Fruit fly (Drosophila melanogaster) whole organism, prepupa: ENCODE results near the gene bam.

Experiments used
- Blimp-1 ChIP-seq: fragments of 200-800 bp; sonication (Bioruptor generic); optimal IDR thresholded peaks from 3 replicates; lab custom pipeline; 2017; ENCODE audit warnings: missing biosample characterization, missing genetic modification characterization, mild to moderate bottlenecking, moderate library complexity, missing genetic modification reagents
- CG10631 ChIP-seq: fragments of 200-800 bp; sonication (Bioruptor generic); optimal IDR thresholded peaks from 2 replicates; lab custom pipeline; 2016; ENCODE audit warnings: missing biosample characterization, missing genetic modification characterization
- CG11294 ChIP-seq: fragments of 200-800 bp; sonication (Bioruptor generic); IDR thresholded peaks from 2 replicates; pipeline ENCODE4 v1.3.6; 2022; ENCODE audit warnings: missing biosample characterization, missing genetic modification characterization
- CG11902 ChIP-seq: fragments of 200-800 bp; sonication (Bioruptor generic); optimal IDR thresholded peaks from 3 replicates; lab custom pipeline; 2016; ENCODE audit warnings: missing biosample characterization, missing genetic modification characterization
- CG15336 ChIP-seq: fragments of 200-800 bp; sonication (Bioruptor generic); IDR thresholded peaks from 2 replicates; pipeline ENCODE4 v1.3.6; 2022; ENCODE audit warnings: missing biosample characterization, missing genetic modification characterization
- CG1621 ChIP-seq: fragments of 200-800 bp; sonication (Bioruptor generic); optimal IDR thresholded peaks from 3 replicates; lab custom pipeline; 2018; ENCODE audit warnings: missing biosample characterization, mild to moderate bottlenecking, missing genetic modification characterization
- CG16779 ChIP-seq: fragments of 200-800 bp; sonication (Bioruptor generic); optimal IDR thresholded peaks from 3 replicates; lab custom pipeline; 2017; ENCODE audit warnings: missing biosample characterization, mild to moderate bottlenecking, missing genetic modification characterization
- CG31627 ChIP-seq: fragments of 200-800 bp; sonication (Bioruptor generic); optimal IDR thresholded peaks from 3 replicates; lab custom pipeline; 2016; ENCODE audit warnings: missing biosample characterization, missing genetic modification characterization
- CG32006 ChIP-seq: fragments of 200-800 bp; sonication (Bioruptor generic); optimal IDR thresholded peaks from 3 replicates; lab custom pipeline; 2017; ENCODE audit warnings: missing biosample characterization, mild to moderate bottlenecking, missing genetic modification characterization
- CG34406 ChIP-seq: fragments of 200-800 bp; sonication (Bioruptor generic); optimal IDR thresholded peaks from 3 replicates; lab custom pipeline; 2016; ENCODE audit warnings: missing biosample characterization, missing genetic modification characterization
- CG3919 ChIP-seq: fragments of 200-800 bp; sonication (Bioruptor generic); optimal IDR thresholded peaks from 3 replicates; lab custom pipeline; 2016; ENCODE audit warnings: missing biosample characterization, missing genetic modification characterization
- CG6163 ChIP-seq: fragments of 200-800 bp; sonication (Bioruptor generic); IDR thresholded peaks from 3 replicates; pipeline ENCODE4 v1.3.6; 2022; ENCODE audit warnings: missing biosample characterization, missing genetic modification characterization
- CG6276 ChIP-seq: fragments of 200-800 bp; sonication (Bioruptor generic); optimal IDR thresholded peaks from 2 replicates; lab custom pipeline; 2017; ENCODE audit warnings: missing biosample characterization, mild to moderate bottlenecking, missing genetic modification characterization
- CG6792 ChIP-seq: fragments of 200-800 bp; sonication (Bioruptor generic); optimal IDR thresholded peaks from 3 replicates; lab custom pipeline; 2016; ENCODE audit warnings: missing biosample characterization, missing genetic modification characterization
- CG6808 ChIP-seq: fragments of 200-800 bp; sonication (Bioruptor generic); optimal IDR thresholded peaks from 3 replicates; lab custom pipeline; 2017; ENCODE audit warnings: missing biosample characterization, missing genetic modification characterization, mild to moderate bottlenecking, moderate library complexity, missing genetic modification reagents
- CG6854 ChIP-seq: fragments of 200-800 bp; sonication (Bioruptor generic); optimal IDR thresholded peaks from 2 replicates; lab custom pipeline; 2017; ENCODE audit warnings: missing biosample characterization, mild to moderate bottlenecking, missing genetic modification characterization
- CG8119 ChIP-seq: fragments of 200-800 bp; sonication (Bioruptor generic); IDR thresholded peaks from 3 replicates; pipeline ENCODE4 v1.3.6; 2022; ENCODE audit warnings: missing biosample characterization, missing genetic modification characterization
- CG8319 ChIP-seq: fragments of 200-800 bp; sonication (Bioruptor generic); optimal IDR thresholded peaks from 3 replicates; lab custom pipeline; 2016; ENCODE audit warnings: missing biosample characterization, missing genetic modification characterization
- CG8632 ChIP-seq: fragments of 200-800 bp; sonication (Bioruptor generic); optimal IDR thresholded peaks from 3 replicates; lab custom pipeline; 2016; ENCODE audit warnings: missing biosample characterization, missing genetic modification characterization
- CG9139 ChIP-seq: fragments of 200-800 bp; sonication (Bioruptor generic); optimal IDR thresholded peaks from 3 replicates; lab custom pipeline; 2017; ENCODE audit warnings: missing biosample characterization, mild to moderate bottlenecking, missing genetic modification characterization
- Eip75B ChIP-seq: fragments of 200-800 bp; sonication (Bioruptor generic); optimal IDR thresholded peaks from 3 replicates; lab custom pipeline; 2016; ENCODE audit warnings: missing biosample characterization, missing genetic modification characterization
- Eip78C ChIP-seq: fragments of 200-800 bp; sonication (Bioruptor generic); peaks from one replicate; lab custom pipeline; 2016; ENCODE audit warnings: missing biosample characterization, missing genetic modification characterization
- Eip93F ChIP-seq: fragments of 200-800 bp; sonication (Bioruptor generic); optimal IDR thresholded peaks from 2 replicates; lab custom pipeline; 2016; ENCODE audit warnings: missing biosample characterization, mild to moderate bottlenecking, missing genetic modification characterization
- Gug ChIP-seq: fragments of 200-800 bp; sonication (Bioruptor generic); IDR thresholded peaks from 2 replicates; pipeline ENCODE4 v1.3.6; 2022; ENCODE audit warnings: missing biosample characterization, missing genetic modification characterization
- Hr38 ChIP-seq: sonication (Bioruptor generic); optimal IDR thresholded peaks from 2 replicates; lab custom pipeline; 2016; ENCODE audit warnings: missing biosample characterization, missing genetic modification characterization
- Hr4 ChIP-seq: fragments of 200-800 bp; sonication (Bioruptor generic); optimal IDR thresholded peaks from 3 replicates; lab custom pipeline; 2016; ENCODE audit warnings: missing biosample characterization, missing genetic modification characterization
- Met ChIP-seq: fragments of 200-800 bp; sonication (Bioruptor generic); optimal IDR thresholded peaks from 3 replicates; lab custom pipeline; 2016; ENCODE audit warnings: missing biosample characterization, missing genetic modification characterization
- OdsH ChIP-seq: fragments of 200-800 bp; sonication (Bioruptor generic); optimal IDR thresholded peaks from 3 replicates; lab custom pipeline; 2016; ENCODE audit warnings: missing biosample characterization, missing genetic modification characterization
- Smox ChIP-seq: fragments of 200-800 bp; sonication (Bioruptor generic); optimal IDR thresholded peaks from 3 replicates; lab custom pipeline; 2016; ENCODE audit warnings: missing biosample characterization, missing genetic modification characterization
- Sox102F ChIP-seq: fragments of 200-800 bp; sonication (Bioruptor generic); optimal IDR thresholded peaks from 2 replicates; lab custom pipeline; 2016; ENCODE audit warnings: missing biosample characterization, mild to moderate bottlenecking, missing genetic modification characterization
- Sox14 ChIP-seq: fragments of 200-800 bp; sonication (Bioruptor generic); optimal IDR thresholded peaks from 3 replicates; lab custom pipeline; 2016; ENCODE audit warnings: missing biosample characterization, missing genetic modification characterization
- achi ChIP-seq: fragments of 200-800 bp; sonication (Bioruptor generic); optimal IDR thresholded peaks from 3 replicates; lab custom pipeline; 2016; ENCODE audit warnings: missing biosample characterization, missing genetic modification characterization
- dac ChIP-seq: fragments of 200-800 bp; sonication (Bioruptor generic); optimal IDR thresholded peaks from 2 replicates; lab custom pipeline; 2017; ENCODE audit warnings: missing biosample characterization, mild to moderate bottlenecking, missing genetic modification characterization
- dsx ChIP-seq: fragments of 200-800 bp; optimal IDR thresholded peaks from 3 replicates; lab custom pipeline; 2019; ENCODE audit warnings: missing biosample characterization, mild to moderate bottlenecking, missing genetic modification characterization, moderate library complexity; ENCODE audit not compliant: poor library complexity, severe bottlenecking
- eg ChIP-seq: fragments of 200-800 bp; sonication (Bioruptor generic); IDR thresholded peaks from 3 replicates; pipeline ENCODE4 v1.3.6; 2022; ENCODE audit warnings: missing biosample characterization, missing genetic modification characterization
- esn ChIP-seq: fragments of 200-800 bp; sonication (Bioruptor generic); optimal IDR thresholded peaks from 2 replicates; lab custom pipeline; 2016; ENCODE audit warnings: missing biosample characterization, mild to moderate bottlenecking, missing genetic modification characterization, moderate library complexity
- fd59A ChIP-seq: fragments of 200-800 bp; sonication (Bioruptor generic); optimal IDR thresholded peaks from 2 replicates; lab custom pipeline; 2017; ENCODE audit warnings: missing biosample characterization, mild to moderate bottlenecking, missing genetic modification characterization, missing genetic modification reagents
- fd85E ChIP-seq: fragments of 200-800 bp; sonication (Bioruptor generic); optimal IDR thresholded peaks from 3 replicates; lab custom pipeline; 2016; ENCODE audit warnings: missing biosample characterization, missing genetic modification characterization
- fkh ChIP-seq: fragments of 200-800 bp; sonication (Bioruptor generic); optimal IDR thresholded peaks from 3 replicates; lab custom pipeline; 2017; ENCODE audit warnings: missing biosample characterization, mild to moderate bottlenecking, missing genetic modification characterization, moderate library complexity
- lz ChIP-seq: fragments of 200-800 bp; sonication (Bioruptor generic); optimal IDR thresholded peaks from 3 replicates; lab custom pipeline; 2016; ENCODE audit warnings: missing biosample characterization, missing genetic modification characterization
- net ChIP-seq: fragments of 200-800 bp; sonication (Bioruptor generic); optimal IDR thresholded peaks from 3 replicates; lab custom pipeline; 2016; ENCODE audit warnings: missing biosample characterization, missing genetic modification characterization
- salr ChIP-seq, 2 experiments: fragments of 200-800 bp; sonication (Bioruptor generic); optimal IDR thresholded peaks; 3 replicates each; lab custom pipeline; 2016 to 2018; ENCODE audit warnings: missing biosample characterization in 2 of 2, missing genetic modification characterization in 2 of 2, mild to moderate bottlenecking in 1 of 2
- ss ChIP-seq, 2 experiments: fragments of 200-800 bp; sonication (Bioruptor generic); optimal IDR thresholded peaks; 2 replicates in 1 of 2; 3 replicates in 1 of 2; lab custom pipeline; 2017 to 2018; ENCODE audit warnings: mild to moderate bottlenecking in 2 of 2, missing biosample characterization in 2 of 2, missing genetic modification characterization in 2 of 2, moderate library complexity in 1 of 2
- svp ChIP-seq: fragments of 200-800 bp; sonication (Bioruptor generic); peaks from one replicate; lab custom pipeline; 2016; ENCODE audit warnings: missing biosample characterization, missing genetic modification characterization
- topi ChIP-seq: fragments of 200-800 bp; sonication (Bioruptor generic); optimal IDR thresholded peaks from 3 replicates; lab custom pipeline; 2016; ENCODE audit warnings: missing biosample characterization, missing genetic modification characterization
- vri ChIP-seq: fragments of 200-800 bp; sonication (Bioruptor generic); optimal IDR thresholded peaks from 3 replicates; lab custom pipeline; 2016; ENCODE audit warnings: missing biosample characterization, mild to moderate bottlenecking, missing genetic modification characterization

Gene bam

DNA sequence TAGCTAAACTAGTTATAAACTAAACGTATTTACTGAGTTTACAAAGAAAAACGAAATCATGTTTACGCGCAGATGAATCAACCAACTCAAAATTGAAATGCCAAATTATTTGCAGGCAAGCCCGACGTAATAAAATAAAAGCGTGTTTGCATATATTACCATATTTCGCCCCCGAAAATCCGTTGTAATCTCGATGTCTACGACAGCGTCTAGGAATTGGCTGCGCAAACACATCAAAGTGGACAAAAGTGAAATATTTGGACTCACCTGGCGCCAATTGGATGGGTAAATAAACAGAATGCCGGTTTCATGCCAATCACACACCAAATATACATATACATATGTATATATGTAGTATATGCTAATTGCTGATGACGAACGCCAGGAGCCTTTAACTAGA lies 8.8 kb downstream of the bam start:
- TF ChIP-seq lz, result no peak
- TF ChIP-seq Eip78C, result peak; percentile 16
- TF ChIP-seq fkh, result peak; percentile 56

DNA sequence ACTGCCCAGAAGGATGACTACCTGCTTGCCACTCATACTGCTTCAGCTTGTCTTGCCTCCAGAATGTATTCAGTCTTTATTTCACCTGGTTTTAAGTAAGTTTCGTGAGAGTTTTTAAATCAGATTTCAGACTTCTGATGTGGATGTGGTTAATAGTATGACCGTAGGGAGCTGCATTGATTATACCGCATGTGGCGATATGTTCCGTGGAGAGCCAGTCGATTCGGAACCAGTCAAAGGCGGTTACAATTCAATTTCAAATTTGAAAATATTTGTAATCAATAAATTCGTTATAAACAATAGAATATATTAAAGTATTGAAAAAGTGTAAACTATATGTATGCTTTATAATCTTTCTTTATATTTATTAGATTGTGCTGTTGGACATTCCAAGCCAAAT lies 9.5 kb downstream of the bam start, which contains the start of gene Sil1:
TSS of gene Sil1 (minus strand) at position 168 of the 400 bp plus-strand sequence.
- TF ChIP-seq svp (no peak), CG1621 (tag; lab: Kevin White, UChicago) (peak; percentile 45)
- TF ChIP-seq, all 60 proteins: peak for 1

DNA sequence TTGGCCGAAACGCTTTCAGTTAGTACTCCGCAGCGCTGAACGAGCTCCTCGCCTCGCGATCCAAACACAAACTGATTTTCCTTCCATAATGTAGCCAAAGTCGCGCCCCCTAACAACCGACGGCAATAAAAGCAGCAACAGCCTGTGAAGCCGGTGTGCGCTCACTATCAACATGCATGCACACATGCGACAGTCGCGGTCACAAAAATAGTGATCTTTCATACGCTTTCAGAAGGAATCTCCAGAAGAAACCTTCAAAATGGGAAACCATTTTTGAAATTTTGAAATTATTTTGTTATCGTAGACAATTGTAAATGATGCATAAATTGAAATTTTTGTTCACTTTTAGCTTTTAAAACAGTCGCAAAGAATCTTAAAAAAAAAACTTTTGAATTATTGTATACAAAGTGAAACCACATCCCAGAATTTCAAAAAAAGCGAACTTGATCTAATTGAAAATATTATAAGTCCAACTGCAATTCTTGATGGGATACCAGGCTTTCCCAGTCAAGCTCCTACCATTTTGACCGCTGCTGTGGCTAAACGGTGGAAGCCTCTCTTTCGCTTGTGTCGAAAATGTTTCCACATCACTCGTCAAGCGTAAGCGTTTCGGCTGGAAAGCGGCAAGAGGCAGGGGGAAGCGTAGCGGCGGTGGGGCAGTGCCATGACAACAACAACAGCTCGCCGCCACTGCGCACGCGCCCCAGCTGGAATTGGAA lies 12.5 kb downstream of the bam start, which contains the start of gene Cad96Cb:
TSS of gene Cad96Cb (minus strand) at position 51 of the 719 bp plus-strand sequence.
- peak; percentile 89 for TF ChIP-seq CG8632 (GFP tag; lab: Kevin White, UChicago)
- TF ChIP-seq Smox (GFP tag; lab: Kevin White, UChicago), result peak; percentile 91
- peak; percentile 87 for TF ChIP-seq CG6854 (GFP tag; lab: Kevin White, UChicago)
- TF ChIP-seq Gug (GFP tag; lab: Robert Waterston, UW), result peak; percentile 79
- peak; percentile 90 for TF ChIP-seq CG6792 (GFP tag; lab: Kevin White, UChicago)
- TF ChIP-seq svp, result peak; percentile 98
- peak; percentile 91 for TF ChIP-seq dac (GFP tag; lab: Kevin White, UChicago)
- peak; percentile 93 for TF ChIP-seq CG6808 (GFP tag; lab: Kevin White, UChicago)
- peak; percentile 79 for TF ChIP-seq vri (GFP tag; lab: Kevin White, UChicago)
- peak; percentile 93 for TF ChIP-seq achi (GFP tag; lab: Kevin White, UChicago)
- TF ChIP-seq fkh, result no peak
- peak; percentile 98 for TF ChIP-seq CG32006
- TF ChIP-seq CG15336 (GFP tag; lab: Robert Waterston, UW), result peak; percentile 90
- peak; percentile 99 for TF ChIP-seq Eip78C
- TF ChIP-seq CG8319 (GFP tag; lab: Kevin White, UChicago), result peak; percentile 89
- TF ChIP-seq eg, result peak; percentile 80; the same call in 2 of the 3 replicates
- peak; percentile 94 for TF ChIP-seq CG8119 (GFP tag; lab: Robert Waterston, UW)
- TF ChIP-seq CG3919, result peak; percentile 95
- peak; percentile 92 for TF ChIP-seq CG16779
- TF ChIP-seq Hr38 (GFP tag; lab: Kevin White, UChicago), result peak; percentile 12
- peak; percentile 50 for TF ChIP-seq Eip93F
- TF ChIP-seq Eip75B (GFP tag; lab: Kevin White, UChicago), result peak; percentile 91
- TF ChIP-seq fd85E (GFP tag; lab: Kevin White, UChicago), result peak; percentile 57
- TF ChIP-seq CG11294 (GFP tag; lab: Robert Waterston, UW), result peak; percentile 61
- peak; percentile 81 for TF ChIP-seq CG6163 (GFP tag; lab: Robert Waterston, UW)
- TF ChIP-seq Sox14 (GFP tag; lab: Kevin White, UChicago), result peak; percentile 94
- TF ChIP-seq ss (GFP tag; optimal IDR thresholded peaks at IDR 0.05; lab: Kevin White, UChicago), result peak; percentile 92
- peak; percentile 94 for TF ChIP-seq net (GFP tag; lab: Kevin White, UChicago)
- peak; percentile 88 for TF ChIP-seq CG10631 (GFP tag; lab: Kevin White, UChicago)
- TF ChIP-seq esn, result peak; percentile 95
- peak; percentile 89 for TF ChIP-seq CG34406 (GFP tag; lab: Kevin White, UChicago)
- peak; percentile 96 for TF ChIP-seq Hr4
- peak; percentile 71 for TF ChIP-seq CG1621 (tag; lab: Kevin White, UChicago)
- TF ChIP-seq CG11902, result peak; percentile 85
- peak; percentile 80 for TF ChIP-seq dsx
- TF ChIP-seq CG31627 (GFP tag; lab: Kevin White, UChicago), result peak; percentile 92
- peak; percentile 95 for TF ChIP-seq topi (GFP tag; lab: Kevin White, UChicago)
- peak; percentile 95 for TF ChIP-seq Met
- TF ChIP-seq CG9139, result peak; percentile 79
- TF ChIP-seq CG6276 (GFP tag; lab: Kevin White, UChicago), result peak; percentile 97
- peak; percentile 92 for TF ChIP-seq Sox102F (GFP tag; lab: Kevin White, UChicago)
- peak; percentile 89 for TF ChIP-seq fd59A (GFP tag; lab: Kevin White, UChicago)
- peak; percentile 93 for TF ChIP-seq OdsH (GFP tag; lab: Kevin White, UChicago)
- TF ChIP-seq salr (GFP tag; optimal IDR thresholded peaks at IDR 0.05; lab: Kevin White, UChicago), result peak; percentile 57 to 98
- TF ChIP-seq Blimp-1, result peak; percentile 76
